Worm (Caenorhabditis elegans): ENCODE measurements around the gene flp-18.

Gene flp-18

DNA sequence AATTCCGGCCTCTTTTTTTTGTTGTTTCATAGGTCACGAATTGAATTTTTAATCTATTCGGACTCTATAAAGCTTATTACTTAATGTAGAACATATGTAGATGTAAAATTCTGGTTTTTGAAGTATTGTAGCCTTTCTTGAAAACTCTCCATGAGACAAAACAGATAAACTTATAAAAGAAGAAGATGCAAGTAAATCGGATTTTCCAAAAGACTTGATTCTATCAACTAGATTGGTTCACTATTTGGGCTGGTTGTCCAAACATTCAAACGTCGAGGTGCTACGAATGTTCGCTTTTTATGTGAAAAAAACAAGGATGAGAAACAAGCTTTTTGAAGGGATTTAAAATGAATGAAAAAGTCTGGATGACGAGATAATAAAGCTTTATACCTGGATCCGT, 21.7 kb upstream of the flp-18 start:
- no peak for TF ChIP-seq cey-2 (tag; optimal IDR thresholded peaks at IDR 0.05; ENCODE audit: borderline replicate concordance, insufficient read depth)
- peak; percentile 33 for TF ChIP-seq fkh-10 (GFP tag; optimal IDR thresholded peaks at IDR 0.05)
- TF ChIP-seq mxl-2 (GFP tag; conservative IDR thresholded peaks at IDR 0.05), result no peak
- TF ChIP-seq ces-1 (GFP tag; optimal IDR thresholded peaks at IDR 0.05), result peak; percentile 53

DNA sequence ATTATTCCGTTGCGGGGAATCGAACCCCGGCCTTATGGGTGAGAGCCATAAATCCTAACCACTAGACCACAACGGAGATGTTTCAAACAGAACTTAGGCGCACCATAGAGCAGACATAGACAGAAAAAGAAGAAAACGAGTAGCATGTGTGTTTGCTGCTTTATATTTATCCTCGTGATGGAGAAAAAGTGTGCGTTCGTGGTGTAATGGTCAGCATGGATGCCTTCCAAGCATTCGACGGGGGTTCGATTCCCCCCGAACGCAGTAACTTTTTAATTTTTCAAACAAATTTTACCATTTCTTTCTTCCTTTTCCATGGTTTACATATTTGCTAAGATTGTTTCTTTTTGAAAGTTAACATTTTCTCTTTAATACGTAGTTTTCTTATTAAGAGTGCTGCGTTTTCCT, 17.6 kb upstream of the flp-18 start:
- TF ChIP-seq nhr-48 (tag; optimal IDR thresholded peaks at IDR 0.05) (peak; percentile 89), unc-130 (GFP tag; optimal IDR thresholded peaks at IDR 0.05) (peak; percentile 71), daf-8 (GFP tag; IDR thresholded peaks at IDR 0.05) (peak; percentile 95), egl-43 (GFP tag; IDR thresholded peaks at IDR 0.05) (peak; percentile 99), ztf-11 (tag; optimal IDR thresholded peaks at IDR 0.05) (no peak), vab-7 (GFP tag; IDR thresholded peaks at IDR 0.05) (peak; percentile 99), tra-1 (GFP tag; IDR thresholded peaks at IDR 0.05) (peak; percentile 99), set-16 (GFP tag; IDR thresholded peaks at IDR 0.05) (peak; percentile 32; the same call in 1 of the 2 replicates), egl-27 (tag; optimal IDR thresholded peaks at IDR 0.05) (peak; percentile 81), snpc-4 (tag; optimal IDR thresholded peaks at IDR 0.05) (no peak), nhr-10 (tag; optimal IDR thresholded peaks at IDR 0.05) (peak; percentile 81), spr-1 (tag; optimal IDR thresholded peaks at IDR 0.05) (peak; percentile 94), mep-1 (tag; optimal IDR thresholded peaks at IDR 0.05) (peak; percentile 97), mes-2 (tag; optimal IDR thresholded peaks at IDR 0.05; ENCODE audit: poor library complexity, severe bottlenecking) (peak; percentile 83), Y75B8A.6 (GFP tag; IDR thresholded peaks at IDR 0.05) (peak; percentile 97), nhr-111 (GFP tag; optimal IDR thresholded peaks at IDR 0.05) (peak; percentile 94), lin-39 (tag; optimal IDR thresholded peaks at IDR 0.05) (peak; percentile 39), Y5F2A.4 (GFP tag; optimal IDR thresholded peaks at IDR 0.05) (peak; percentile 92), nhr-77 (tag; optimal IDR thresholded peaks at IDR 0.05) (peak; percentile 65), zfp-3 (GFP tag; conservative IDR thresholded peaks at IDR 0.05) (peak; percentile 95), spr-3 (GFP tag; optimal IDR thresholded peaks at IDR 0.05) (peak; percentile 93), mxl-3 (GFP tag; optimal IDR thresholded peaks at IDR 0.05) (peak; percentile 71), lir-3 (tag; optimal IDR thresholded peaks at IDR 0.05) (peak; percentile 89), sdz-12 (GFP tag; optimal IDR thresholded peaks at IDR 0.05) (peak; percentile 99), F49E8.2 (tag; optimal IDR thresholded peaks at IDR 0.05; ENCODE audit: borderline replicate concordance) (peak; percentile 85), dpl-1 (GFP tag; optimal IDR thresholded peaks at IDR 0.05) (peak; percentile 51), daf-16 (GFP tag; optimal IDR thresholded peaks at IDR 0.05) (peak; percentile 84 to 96), daf-16 (tag; optimal IDR thresholded peaks at IDR 0.05) (peak; percentile 85), unc-39 (tag; optimal IDR thresholded peaks at IDR 0.05) (no peak), lin-1 (GFP tag; IDR thresholded peaks at IDR 0.05) (peak; percentile 97), D1046.2 (GFP tag; IDR thresholded peaks at IDR 0.05) (peak; percentile 96), hif-1 (tag; optimal IDR thresholded peaks at IDR 0.05) (peak; percentile 75 to 87), nhr-25 (tag; optimal IDR thresholded peaks at IDR 0.05; ENCODE audit: borderline replicate concordance, insufficient read depth) (peak; percentile 63), Y48G9A.11 (GFP tag; IDR thresholded peaks at IDR 0.05) (peak; percentile 91), mdt-29 (GFP tag; IDR thresholded peaks at IDR 0.05) (peak; percentile 97), pqm-1 (tag; optimal IDR thresholded peaks at IDR 0.05) (no peak), F37D6.2 (tag; optimal IDR thresholded peaks at IDR 0.05) (peak; percentile 94), ZK546.5 (tag; optimal IDR thresholded peaks at IDR 0.05) (no peak), nhr-237 (tag; optimal IDR thresholded peaks at IDR 0.05) (peak; percentile 1), aly-2 (tag; optimal IDR thresholded peaks at IDR 0.05) (no peak), fkh-10 (GFP tag; optimal IDR thresholded peaks at IDR 0.05) (peak; percentile 86), ceh-82 (tag; optimal IDR thresholded peaks at IDR 0.05) (no peak), dve-1 (tag; optimal IDR thresholded peaks at IDR 0.05; ENCODE audit: insufficient read depth) (peak; percentile 82), ama-1 (optimal IDR thresholded peaks at IDR 0.05) (no peak), dmd-8 (GFP tag; IDR thresholded peaks at IDR 0.05) (peak; percentile 100), cey-2 (tag; optimal IDR thresholded peaks at IDR 0.05; ENCODE audit: borderline replicate concordance, insufficient read depth) (peak; percentile 3), dmd-6 (GFP tag; IDR thresholded peaks at IDR 0.05) (peak; percentile 92)

Data from whole organism, L4 larva.